Worm (Caenorhabditis elegans) whole organism, early embryonic: ENCODE measurements around the gene asp-16.

Experiments used
- B0310.2 ChIP-seq: sonication (generic microtip); optimal IDR thresholded peaks from 2 replicates; lab custom pipeline; 2016; ENCODE audit warnings: mild to moderate bottlenecking, missing genetic modification characterization, missing compliant biosample characterization
- aly-1 ChIP-seq: sonication (generic microtip); optimal IDR thresholded peaks from 2 replicates; lab custom pipeline; 2016; ENCODE audit warnings: missing genetic modification characterization, missing compliant biosample characterization
- ama-1 ChIP-seq: fragments of 150-350 bp; optimal IDR thresholded peaks from 2 replicates; lab custom pipeline; 2014
- flt-1 ChIP-seq: fragments of 200-800 bp; sonication (Bioruptor generic); IDR thresholded peaks from 2 replicates; pipeline ENCODE4 v1.3.6; 2022; ENCODE audit warnings: missing genetic modification characterization, missing compliant biosample characterization

DNA sequence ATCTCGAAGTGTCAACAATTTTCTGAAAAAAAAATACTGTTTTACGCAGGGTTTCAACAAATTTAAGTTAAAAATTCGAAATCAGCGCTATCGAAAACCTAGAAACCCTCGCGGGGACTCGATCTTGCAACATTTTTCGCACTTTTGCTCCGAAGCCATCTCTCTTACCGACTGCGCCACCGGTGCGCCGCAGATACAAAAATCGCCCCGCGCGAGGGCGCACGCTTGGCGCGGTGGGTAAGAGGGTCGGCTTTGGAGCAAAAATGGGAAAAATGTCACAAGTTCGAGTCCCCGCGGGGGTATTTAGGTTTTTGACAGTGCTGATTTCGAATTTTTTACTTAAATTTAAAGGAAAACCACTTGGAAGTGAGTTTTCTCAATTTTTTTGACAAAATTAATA, 48.5 kb upstream of the asp-16 start:
- no peak for TF ChIP-seq B0310.2 (tag; lab: Kevin White, UChicago)
- TF ChIP-seq flt-1 (GFP tag; lab: Robert Waterston, UW), result no peak
- TF ChIP-seq ama-1 (lab: Kevin White, UChicago), result no peak
- no peak for TF ChIP-seq aly-1 (tag; lab: Kevin White, UChicago)
